Fruit fly (Drosophila melanogaster): Measurements from ENCODE around the gene CG43349.

The CG43349 gene

DNA sequence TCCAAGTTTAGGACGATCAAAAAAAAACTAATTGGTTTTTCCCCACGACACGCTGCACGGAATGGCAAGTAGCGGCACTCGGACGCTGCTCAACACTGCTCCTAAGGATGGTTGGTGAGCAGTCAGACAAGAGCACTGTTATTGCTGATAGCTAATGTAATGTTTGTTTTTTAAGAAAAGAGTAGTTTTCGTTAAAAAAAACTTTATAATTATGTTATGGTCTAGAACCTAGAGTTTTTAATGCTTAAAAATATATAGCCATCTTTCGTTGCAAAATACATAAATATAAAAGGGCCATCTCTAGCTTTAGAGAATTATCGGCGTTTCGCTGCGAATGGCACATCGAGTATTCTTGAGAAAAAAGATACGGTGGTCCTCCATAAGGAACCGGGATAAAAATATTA, 27.3 kb upstream of the CG43349 start, which contains the start of the genes Charon and CG4887 (continued):
- TF ChIP-seq MBD-R2 (GFP tag; IDR thresholded peaks at IDR 0.05) (peak; percentile 89), en (GFP tag; optimal IDR thresholded peaks at IDR 0.05) (peak; percentile 38), HLH4C (GFP tag; IDR thresholded peaks at IDR 0.05; ENCODE audit: partially characterized antibody) (peak; percentile 57; the same call in 2 of the 3 replicates), nau (GFP tag; optimal IDR thresholded peaks at IDR 0.05) (no peak), CG11456 (GFP tag; IDR thresholded peaks at IDR 0.05) (peak; percentile 82), CG10147 (GFP tag; optimal IDR thresholded peaks at IDR 0.05) (no peak), jumu (GFP tag; optimal IDR thresholded peaks at IDR 0.05) (peak; percentile 89), Dad (GFP tag; optimal IDR thresholded peaks at IDR 0.05) (peak; percentile 82), CG10462 (GFP tag; optimal IDR thresholded peaks at IDR 0.05) (peak; percentile 77), mirr (GFP tag; optimal IDR thresholded peaks at IDR 0.05) (peak; percentile 5), Sin3A (optimal IDR thresholded peaks at IDR 0.05) (peak; percentile 89), CrebB (tag; optimal IDR thresholded peaks at IDR 0.05) (peak; percentile 52), Hr3 (GFP tag; optimal IDR thresholded peaks at IDR 0.05) (peak; percentile 83), ham (GFP tag; IDR thresholded peaks at IDR 0.05) (no peak), CG6683 (GFP tag; optimal IDR thresholded peaks at IDR 0.05) (peak; percentile 66), CG10431 (GFP tag; optimal IDR thresholded peaks at IDR 0.05) (no peak), trem (tag; optimal IDR thresholded peaks at IDR 0.05) (peak; percentile 71), tio (GFP tag; optimal IDR thresholded peaks at IDR 0.05) (no peak), emc (GFP tag; optimal IDR thresholded peaks at IDR 0.05) (peak; percentile 17), CG1233 (GFP tag; optimal IDR thresholded peaks at IDR 0.05) (peak; percentile 76), inv (GFP tag; IDR thresholded peaks at IDR 0.05; ENCODE audit: partially characterized antibody) (peak; percentile 76; the same call in 1 of the 2 replicates), HHEX (GFP tag; optimal IDR thresholded peaks at IDR 0.05) (peak; percentile 73), repo (GFP tag; optimal IDR thresholded peaks at IDR 0.05) (peak; percentile 53), Med (GFP tag) (peak; percentile 96), CoRest (tag; optimal IDR thresholded peaks at IDR 0.05) (peak; percentile 92), slou (GFP tag; optimal IDR thresholded peaks at IDR 0.05) (peak; percentile 84), CG4707 (GFP tag; optimal IDR thresholded peaks at IDR 0.05) (no peak), vnd (GFP tag; IDR thresholded peaks at IDR 0.05; ENCODE audit: partially characterized antibody) (peak; percentile 68), pfk (GFP tag; optimal IDR thresholded peaks at IDR 0.05) (peak; percentile 22), tna (GFP tag; IDR thresholded peaks at IDR 0.05; ENCODE audit: partially characterized antibody) (no peak)

DNA sequence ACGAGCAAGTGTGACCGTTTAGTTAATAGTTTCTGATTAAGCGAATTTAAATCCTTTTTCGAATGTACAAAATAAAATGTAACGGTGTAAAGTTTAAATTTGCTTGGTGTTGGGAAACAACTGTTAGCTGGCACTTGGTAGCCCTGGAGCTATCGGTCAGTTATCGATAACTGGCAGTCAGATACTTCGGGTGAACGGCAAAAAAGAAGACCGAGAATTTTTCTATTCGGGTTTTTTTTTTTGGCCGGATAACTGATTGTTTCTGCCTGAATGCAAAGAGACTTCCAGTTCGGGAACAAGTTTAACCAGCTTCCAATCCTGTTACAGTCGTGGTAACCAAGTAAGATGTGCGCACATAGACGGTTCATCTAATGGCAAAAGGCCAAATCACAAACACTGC, 22.5 kb upstream of the CG43349 start, which contains the start of gene CG4896:
Gene CG4896, plus strand, starts transcription at position 169 of the 400 bp plus-strand sequence.
- TF ChIP-seq lab (GFP tag; optimal IDR thresholded peaks at IDR 0.05) (no peak), E2f1 (GFP tag; IDR thresholded peaks at IDR 0.05) (no peak), mld (GFP tag; IDR thresholded peaks at IDR 0.05; ENCODE audit: partially characterized antibody) (no peak), Rfx (GFP tag; IDR thresholded peaks at IDR 0.05) (peak; percentile 63), corto (GFP tag; optimal IDR thresholded peaks at IDR 0.05) (no peak), Sox102F (GFP tag; optimal IDR thresholded peaks at IDR 0.05) (no peak), CG18476 (GFP tag; optimal IDR thresholded peaks at IDR 0.05) (no peak), Sin3A (optimal IDR thresholded peaks at IDR 0.05) (peak; percentile 29), CG34376 (GFP tag; optimal IDR thresholded peaks at IDR 0.05) (peak; percentile 7), Oli (tag; optimal IDR thresholded peaks at IDR 0.05) (no peak), CG4424 (GFP tag; optimal IDR thresholded peaks at IDR 0.05) (no peak), ab (GFP tag; optimal IDR thresholded peaks at IDR 0.05) (no peak), CG1024 (GFP tag; IDR thresholded peaks at IDR 0.05) (no peak), CG30403 (GFP tag; optimal IDR thresholded peaks at IDR 0.05) (no peak), CG12236 (GFP tag; optimal IDR thresholded peaks at IDR 0.05) (no peak), cato (GFP tag; optimal IDR thresholded peaks at IDR 0.05; ENCODE audit: borderline replicate concordance) (no peak), CG2199 (GFP tag; IDR thresholded peaks at IDR 0.05) (no peak), dmrt11E (tag; optimal IDR thresholded peaks at IDR 0.05) (no peak), Six4 (GFP tag; optimal IDR thresholded peaks at IDR 0.05) (no peak), hkb (optimal IDR thresholded peaks at IDR 0.05) (no peak), hkb (GFP tag; IDR thresholded peaks at IDR 0.05) (no peak), fd3F (GFP tag; optimal IDR thresholded peaks at IDR 0.05) (no peak), CG15514 (GFP tag; optimal IDR thresholded peaks at IDR 0.05) (peak; percentile 61)

All from whole organism, embryonic.